Worm (Caenorhabditis elegans) whole organism, early embryonic: ENCODE measurements around the gene Y48A6B.14.

ENCODE experiments used
- aly-1 ChIP-seq: sonication (generic microtip); optimal IDR thresholded peaks from 2 replicates; lab custom pipeline; 2016; ENCODE audit warnings: missing genetic modification characterization, missing compliant biosample characterization
- ama-1 ChIP-seq: fragments of 150-350 bp; optimal IDR thresholded peaks from 2 replicates; lab custom pipeline; 2014
- ceh-13 ChIP-seq: fragments of 200-800 bp; sonication (Bioruptor generic); optimal IDR thresholded peaks from 2 replicates; lab custom pipeline; 2018; ENCODE audit warnings: mild to moderate bottlenecking, missing genetic modification characterization, missing compliant biosample characterization
- flt-1 ChIP-seq: fragments of 200-800 bp; sonication (Bioruptor generic); IDR thresholded peaks from 2 replicates; pipeline ENCODE4 v1.3.6; 2022; ENCODE audit warnings: missing genetic modification characterization, missing compliant biosample characterization
- hnd-1 ChIP-seq: sonication (generic microtip); optimal IDR thresholded peaks from 2 replicates; lab custom pipeline; 2016; ENCODE audit warnings: missing genetic modification characterization, missing compliant biosample characterization
- pes-1 ChIP-seq: fragments of 200-800 bp; sonication (Bioruptor generic); IDR thresholded peaks from 2 replicates; pipeline ENCODE4 v1.3.6; 2022; ENCODE audit warnings: missing genetic modification reagents, missing genetic modification characterization, missing compliant biosample characterization
- scrt-1 ChIP-seq: fragments of 200-800 bp; sonication (Bioruptor generic); IDR thresholded peaks from 2 replicates; pipeline ENCODE4 v1.3.6; 2022; ENCODE audit warnings: missing genetic modification characterization, missing compliant biosample characterization
- sea-1 ChIP-seq: fragments of 200-800 bp; sonication (Bioruptor generic); conservative IDR thresholded peaks from 2 replicates; pipeline ENCODE4 v1.3.6; 2022; ENCODE audit warnings: missing genetic modification characterization, missing compliant biosample characterization
- tra-4 ChIP-seq: sonication (generic microtip); optimal IDR thresholded peaks from 2 replicates; lab custom pipeline; 2017; ENCODE audit warnings: missing genetic modification characterization, missing compliant biosample characterization

DNA sequence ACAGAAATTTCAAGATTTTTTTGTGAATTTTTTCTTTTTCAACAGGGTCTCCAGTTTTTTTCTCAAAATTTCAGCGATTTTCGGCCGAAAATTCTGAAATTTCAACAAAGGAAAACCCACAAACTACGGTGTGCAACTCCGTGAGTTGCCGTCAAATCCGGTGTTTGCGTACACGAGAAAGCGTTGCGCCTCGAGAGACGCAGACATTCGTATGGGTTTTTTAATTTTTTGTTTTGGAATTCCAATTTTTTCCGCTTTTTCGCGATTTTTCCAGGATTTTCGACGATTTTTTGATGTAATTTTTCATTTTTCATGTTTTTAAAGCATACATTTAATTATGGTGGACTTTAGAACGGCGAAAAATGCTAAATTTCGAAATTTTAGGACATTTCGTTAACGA, 4.7 kb downstream of the Y48A6B.14 start:
- TF ChIP-seq aly-1 (tag; lab: Kevin White, UChicago) (no peak), ceh-13 (GFP tag; lab: Kevin White, UChicago) (no peak), sea-1 (GFP tag; lab: Robert Waterston, UW) (no peak), pes-1 (GFP tag; lab: Robert Waterston, UW) (no peak), hnd-1 (tag; lab: Kevin White, UChicago) (no peak), ama-1 (lab: Kevin White, UChicago) (no peak), flt-1 (GFP tag; lab: Robert Waterston, UW) (0 out of 2 replicates have a peak, but pooled peaks have one; percentile 7), scrt-1 (no peak), tra-4 (no peak)
